Worm (Caenorhabditis elegans) whole organism, L2 larva: ENCODE results near the gene ceh-14.

Experiments used
- F13H6.1 ChIP-seq: sonication (generic microtip); optimal IDR thresholded peaks from 2 replicates; lab custom pipeline; 2016; ENCODE audit warnings: missing genetic modification characterization, missing compliant biosample characterization
- fos-1 ChIP-seq: fragments of 150-350 bp; optimal IDR thresholded peaks from 2 replicates; lab custom pipeline; 2014; ENCODE audit warnings: missing biosample characterization, missing genetic modification characterization
- nhr-237 ChIP-seq: fragments of 150-350 bp; optimal IDR thresholded peaks from 2 replicates; lab custom pipeline; 2014; ENCODE audit warnings: missing biosample characterization, missing genetic modification characterization
- nhr-25 ChIP-seq: fragments of 150-350 bp; sonication (generic microtip); optimal IDR thresholded peaks from 3 replicates; lab custom pipeline; 2014; ENCODE audit warnings: missing biosample characterization, missing genetic modification characterization
- nhr-77 ChIP-seq: fragments of 150-350 bp; optimal IDR thresholded peaks from 2 replicates; lab custom pipeline; 2014; ENCODE audit warnings: missing biosample characterization, missing genetic modification characterization

- no peak for TF ChIP-seq nhr-237
- no peak for TF ChIP-seq nhr-77 (tag; lab: Kevin White, UChicago)
- TF ChIP-seq F13H6.1: no peak
- no peak for TF ChIP-seq nhr-25 (tag; lab: Kevin White, UChicago)
- TF ChIP-seq fos-1 (tag; lab: Kevin White, UChicago): no peak
These were observed 32.5 kb upstream of the ceh-14 start, which contains the start of gene vps-52 for ce11 chrX:7565005-7565404.
